Worm (Caenorhabditis elegans) whole organism, midembryonic: Measurements from ENCODE around the gene F11D11.4.

Source experiments
- T22C8.4 ChIP-seq: fragments of 200-800 bp; sonication (Bioruptor generic); IDR thresholded peaks from 2 replicates; pipeline ENCODE4 v1.3.6; 2022; ENCODE audit warnings: missing genetic modification characterization, missing compliant biosample characterization
- cog-1 ChIP-seq: sonication (generic microtip); optimal IDR thresholded peaks from 2 replicates; lab custom pipeline; 2016; ENCODE audit warnings: missing genetic modification characterization, missing compliant biosample characterization
- flt-1 ChIP-seq: fragments of 200-800 bp; sonication (Bioruptor generic); IDR thresholded peaks from 2 replicates; pipeline ENCODE4 v1.3.6; 2022; ENCODE audit warnings: missing genetic modification characterization, missing compliant biosample characterization
- klf-2 ChIP-seq: fragments of 200-800 bp; sonication (Bioruptor generic); conservative IDR thresholded peaks from 2 replicates; pipeline ENCODE4 v1.3.6; 2022; ENCODE audit warnings: missing genetic modification reagents, missing genetic modification characterization, missing compliant biosample characterization
- med-1 ChIP-seq: sonication (generic microtip); optimal IDR thresholded peaks from 2 replicates; lab custom pipeline; 2017; ENCODE audit warnings: missing genetic modification characterization, mild to moderate bottlenecking, missing compliant biosample characterization, antibody characterized with exemption, missing genetic modification reagents; ENCODE audit not compliant: insufficient read depth
- ref-1 ChIP-seq: fragments of 200-800 bp; sonication (Bioruptor generic); conservative IDR thresholded peaks from 2 replicates; pipeline ENCODE4 v1.3.6; 2022; ENCODE audit warnings: missing genetic modification reagents, missing genetic modification characterization, missing compliant biosample characterization
- tab-1 ChIP-seq: fragments of 200-800 bp; sonication (Bioruptor generic); IDR thresholded peaks from 2 replicates; pipeline ENCODE4 v1.3.6; 2022; ENCODE audit warnings: missing genetic modification characterization, missing compliant biosample characterization
- ztf-23 ChIP-seq: fragments of 200-800 bp; sonication (Bioruptor generic); IDR thresholded peaks from 2 replicates; pipeline ENCODE4 v1.3.6; 2022; ENCODE audit warnings: missing genetic modification reagents, missing genetic modification characterization, missing compliant biosample characterization
- ztf-29 ChIP-seq: fragments of 200-800 bp; sonication (Bioruptor generic); IDR thresholded peaks from 2 replicates; pipeline ENCODE4 v1.3.6; 2022; ENCODE audit warnings: missing genetic modification reagents, missing genetic modification characterization, missing compliant biosample characterization

F11D11.4 gene

DNA sequence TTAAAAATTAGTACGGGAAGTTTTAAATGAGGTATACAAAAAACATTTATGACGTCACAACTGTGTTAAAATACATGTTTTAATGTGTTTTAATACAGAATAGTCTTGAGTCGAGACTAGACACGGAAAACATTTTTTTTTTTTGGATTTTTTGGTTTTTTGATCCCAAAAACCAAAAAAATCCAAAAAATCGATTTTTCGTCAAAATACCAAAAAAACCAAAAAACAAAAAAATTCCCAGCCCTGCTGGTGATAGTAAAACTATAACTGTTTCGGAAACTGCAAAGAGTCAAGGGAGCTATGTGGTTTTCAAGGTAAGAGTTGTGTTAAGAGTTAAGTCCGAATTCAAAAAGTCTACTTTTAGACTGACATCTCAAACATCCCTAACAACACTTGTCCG, at the start of gene F11D11.4:
Gene F11D11.4, plus strand, starts transcription at position 301 of the 400 bp plus-strand sequence.
- TF ChIP-seq ztf-23 (GFP tag; lab: Robert Waterston, UW) (no peak), klf-2 (GFP tag; lab: Robert Waterston, UW) (no peak), med-1 (GFP tag; lab: Kevin White, UChicago) (no peak), flt-1 (no peak), tab-1 (GFP tag; lab: Robert Waterston, UW) (no peak), cog-1 (tag; lab: Kevin White, UChicago) (no peak), ztf-29 (GFP tag; lab: Robert Waterston, UW) (no peak), ref-1 (GFP tag; lab: Robert Waterston, UW) (no peak), T22C8.4 (GFP tag; lab: Robert Waterston, UW) (no peak)

ce11 chrV:18712118-18712517, 49.1 kb upstream of the F11D11.4 start:
- TF ChIP-seq ref-1 (GFP tag; lab: Robert Waterston, UW) (peak; percentile 43), ztf-29 (GFP tag; lab: Robert Waterston, UW) (no peak), tab-1 (GFP tag; lab: Robert Waterston, UW) (peak; percentile 75), med-1 (GFP tag; lab: Kevin White, UChicago) (no peak), T22C8.4 (GFP tag; lab: Robert Waterston, UW) (peak; percentile 54)

ce11 chrV:18719412-18719811, 41.8 kb upstream of the F11D11.4 start:
- TF ChIP-seq med-1 (GFP tag; lab: Kevin White, UChicago) (no peak), tab-1 (GFP tag; lab: Robert Waterston, UW) (peak; percentile 46; the same call in 1 of the 2 replicates), cog-1 (tag; lab: Kevin White, UChicago) (no peak), ref-1 (GFP tag; lab: Robert Waterston, UW) (peak; percentile 50; the same call in 1 of the 2 replicates), T22C8.4 (GFP tag; lab: Robert Waterston, UW) (no peak)

ce11 chrV:18719956-18720489, 41.2 kb upstream of the F11D11.4 start, which contains the start of gene Y17D7C.2:
TSS of gene Y17D7C.2 (minus strand) at chrV:18719987.
- no peak for TF ChIP-seq flt-1
- no peak for TF ChIP-seq ztf-29 (GFP tag; lab: Robert Waterston, UW)
- peak; percentile 44 for TF ChIP-seq med-1 (GFP tag; lab: Kevin White, UChicago)
- 0 out of 2 replicates have a peak, but pooled peaks have one; percentile 30 for TF ChIP-seq T22C8.4 (GFP tag; lab: Robert Waterston, UW)
- 0 out of 2 replicates have a peak, but pooled peaks have one; percentile 60 for TF ChIP-seq tab-1 (GFP tag; lab: Robert Waterston, UW)
- no peak for TF ChIP-seq ref-1 (GFP tag; lab: Robert Waterston, UW)
- no peak for TF ChIP-seq klf-2 (GFP tag; lab: Robert Waterston, UW)
- TF ChIP-seq cog-1 (tag; lab: Kevin White, UChicago), result no peak
- no peak for TF ChIP-seq ztf-23 (GFP tag; lab: Robert Waterston, UW)

DNA sequence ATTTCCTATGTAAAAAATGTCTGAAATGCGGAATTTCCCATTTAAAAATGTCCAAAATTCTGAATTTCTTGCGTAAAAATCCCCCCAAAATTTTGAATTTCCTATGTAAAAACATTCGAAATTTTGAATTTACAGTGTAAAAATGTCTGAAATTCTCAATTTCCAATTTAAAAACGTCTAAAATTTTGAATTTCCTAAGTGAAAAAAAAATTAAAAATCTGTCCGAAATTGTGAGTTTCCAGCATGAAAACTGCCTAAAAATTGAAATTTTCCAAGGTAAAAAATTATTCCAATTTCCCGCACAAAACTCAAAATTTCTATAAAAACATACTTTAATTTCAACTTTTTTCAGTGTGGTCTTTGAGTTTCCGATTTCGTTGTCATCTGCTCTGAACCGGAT, 39.3 kb upstream of the F11D11.4 start:
- no peak for TF ChIP-seq cog-1 (tag; lab: Kevin White, UChicago)
- TF ChIP-seq med-1 (GFP tag; lab: Kevin White, UChicago), result no peak
- no peak for TF ChIP-seq ztf-23 (GFP tag; lab: Robert Waterston, UW)
- no peak for TF ChIP-seq klf-2 (GFP tag; lab: Robert Waterston, UW)
- TF ChIP-seq ref-1 (GFP tag; lab: Robert Waterston, UW), result no peak
- no peak for TF ChIP-seq tab-1 (GFP tag; lab: Robert Waterston, UW)
- TF ChIP-seq T22C8.4 (GFP tag; lab: Robert Waterston, UW), result no peak
- no peak for TF ChIP-seq flt-1
- no peak for TF ChIP-seq ztf-29 (GFP tag; lab: Robert Waterston, UW)

ce11 chrV:18722510-18723299, 38.5 kb upstream of the F11D11.4 start:
- 0 out of 2 replicates have a peak, but pooled peaks have one; percentile 53 for TF ChIP-seq tab-1 (GFP tag; lab: Robert Waterston, UW)
- no peak for TF ChIP-seq cog-1 (tag; lab: Kevin White, UChicago)
- no peak for TF ChIP-seq ztf-23 (GFP tag; lab: Robert Waterston, UW)
- TF ChIP-seq T22C8.4 (GFP tag; lab: Robert Waterston, UW), result 0 out of 2 replicates have a peak, but pooled peaks have one; percentile 12
- TF ChIP-seq flt-1, result no peak
- no peak for TF ChIP-seq ztf-29 (GFP tag; lab: Robert Waterston, UW)

DNA sequence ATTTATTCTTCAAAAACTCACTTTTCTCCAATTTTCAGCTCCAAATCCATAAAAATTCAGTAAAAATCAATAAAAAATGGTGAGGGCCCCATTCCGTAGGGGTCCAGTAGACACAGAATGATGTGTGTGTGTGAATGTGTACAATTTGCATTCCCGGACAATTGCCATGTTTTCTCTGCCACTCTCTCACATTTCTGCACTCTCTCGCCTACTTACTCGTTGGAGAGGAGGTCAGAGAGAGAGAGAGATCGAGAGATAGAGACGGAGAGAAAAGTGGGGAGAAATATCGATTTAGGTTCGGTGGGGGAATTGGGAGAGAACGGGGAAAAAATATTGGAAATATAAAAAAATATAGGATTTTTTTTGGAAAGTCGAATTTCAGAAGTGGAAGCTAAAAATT, 37.6 kb upstream of the F11D11.4 start:
- TF ChIP-seq cog-1 (tag; lab: Kevin White, UChicago), result peak; percentile 97
- peak; percentile 99 for TF ChIP-seq T22C8.4 (GFP tag; lab: Robert Waterston, UW)
- TF ChIP-seq klf-2 (GFP tag; lab: Robert Waterston, UW), result no peak

- TF ChIP-seq med-1 (GFP tag; lab: Kevin White, UChicago) (no peak), klf-2 (GFP tag; lab: Robert Waterston, UW) (no peak), ztf-29 (GFP tag; lab: Robert Waterston, UW) (no peak), ztf-23 (GFP tag; lab: Robert Waterston, UW) (no peak), ref-1 (GFP tag; lab: Robert Waterston, UW) (no peak), tab-1 (GFP tag; lab: Robert Waterston, UW) (no peak), cog-1 (tag; lab: Kevin White, UChicago) (no peak), flt-1 (no peak), T22C8.4 (GFP tag; lab: Robert Waterston, UW) (no peak)
These were observed 37.1 kb upstream of the F11D11.4 start for ce11 chrV:18724076-18724475.

ce11 chrV:18725858-18726257, 35.3 kb upstream of the F11D11.4 start:
- TF ChIP-seq ztf-23 (GFP tag; lab: Robert Waterston, UW) (no peak), T22C8.4 (GFP tag; lab: Robert Waterston, UW) (no peak), med-1 (GFP tag; lab: Kevin White, UChicago) (no peak), tab-1 (GFP tag; lab: Robert Waterston, UW) (no peak), ref-1 (GFP tag; lab: Robert Waterston, UW) (no peak), cog-1 (tag; lab: Kevin White, UChicago) (no peak), ztf-29 (GFP tag; lab: Robert Waterston, UW) (no peak), klf-2 (GFP tag; lab: Robert Waterston, UW) (no peak), flt-1 (no peak)
